Fruit fly (Drosophila melanogaster) whole organism, wandering third instar larva: ENCODE data around the gene RluA-2.

ENCODE experiments used
- Abd-B ChIP-seq: fragments of >200 bp; optimal IDR thresholded peaks from 2 replicates; lab custom pipeline; 2017; ENCODE audit warnings: missing biosample characterization, missing genetic modification characterization
- CG32264 ChIP-seq: fragments of 200-800 bp; sonication (Bioruptor generic); optimal IDR thresholded peaks from 2 replicates; lab custom pipeline; 2016; ENCODE audit warnings: missing biosample characterization, missing genetic modification characterization
- CG9705 ChIP-seq: fragments of 200-800 bp; sonication (Bioruptor generic); optimal IDR thresholded peaks from 2 replicates; lab custom pipeline; 2018; ENCODE audit warnings: missing biosample characterization, mild to moderate bottlenecking, missing genetic modification characterization
- CrebA ChIP-seq: fragments of 200-800 bp; sonication (Bioruptor generic); optimal IDR thresholded peaks from 2 replicates; lab custom pipeline; 2016; ENCODE audit warnings: missing biosample characterization, mild to moderate bottlenecking, missing genetic modification characterization, borderline replicate concordance
- Dfd ChIP-seq: fragments of >200 bp; optimal IDR thresholded peaks from 2 replicates; lab custom pipeline; 2017; ENCODE audit warnings: missing biosample characterization, missing genetic modification characterization
- Dif ChIP-seq: fragments of 200-275, 200-300 bp; sonication (Bioruptor generic); optimal IDR thresholded peaks from 2 replicates; lab custom pipeline; 2018; ENCODE audit warnings: missing biosample characterization, missing genetic modification characterization; ENCODE audit not compliant: partially characterized antibody
- GATAd ChIP-seq: sonication (Bioruptor generic); optimal IDR thresholded peaks from 2 replicates; lab custom pipeline; 2016; ENCODE audit warnings: missing biosample characterization, missing genetic modification characterization
- HLH106 ChIP-seq: fragments of 200-800 bp; optimal IDR thresholded peaks from 3 replicates; lab custom pipeline; 2019; ENCODE audit warnings: missing biosample characterization, mild to moderate bottlenecking, missing genetic modification characterization, moderate library complexity
- Hnf4 ChIP-seq: fragments of 200-800 bp; sonication (Bioruptor generic); optimal IDR thresholded peaks from 2 replicates; lab custom pipeline; 2016; ENCODE audit warnings: missing biosample characterization, mild to moderate bottlenecking, missing genetic modification characterization
- Hr78 ChIP-seq: fragments of >200 bp; optimal IDR thresholded peaks from 2 replicates; lab custom pipeline; 2017; ENCODE audit warnings: missing biosample characterization, missing genetic modification characterization
- Hr83 ChIP-seq: fragments of 200-300 bp; sonication (Bioruptor generic); optimal IDR thresholded peaks from 2 replicates; lab custom pipeline; 2016; ENCODE audit warnings: missing biosample characterization, mild to moderate bottlenecking, missing genetic modification characterization, moderate library complexity; ENCODE audit not compliant: poor library complexity, severe bottlenecking
- Jra ChIP-seq: sonication (Bioruptor generic); optimal IDR thresholded peaks from 2 replicates; lab custom pipeline; 2016; ENCODE audit warnings: missing biosample characterization, missing genetic modification characterization
- Mio ChIP-seq: sonication (Bioruptor generic); optimal IDR thresholded peaks from 2 replicates; lab custom pipeline; 2016; ENCODE audit warnings: missing biosample characterization, missing genetic modification characterization
- Myc ChIP-seq: fragments of >200 bp; optimal IDR thresholded peaks from 2 replicates; lab custom pipeline; 2017
- N ChIP-seq: fragments of >200 bp; optimal IDR thresholded peaks from 2 replicates; lab custom pipeline; 2018; ENCODE audit warnings: missing biosample characterization, missing external identifiers, missing genetic modification characterization
- OdsH ChIP-seq: fragments of 200-800 bp; sonication (Bioruptor generic); optimal IDR thresholded peaks from 2 replicates; lab custom pipeline; 2016; ENCODE audit warnings: missing biosample characterization, mild to moderate bottlenecking, missing genetic modification characterization
- Rel ChIP-seq, 2 experiments: fragments of 200-800 bp; sonication (Bioruptor generic) in 1 of 2; optimal IDR thresholded peaks; 2 replicates in 1 of 2; 3 replicates in 1 of 2; lab custom pipeline; 2016 to 2019; ENCODE audit warnings: mild to moderate bottlenecking in 2 of 2, missing biosample characterization in 2 of 2, missing genetic modification characterization in 2 of 2, moderate library complexity in 1 of 2
- Sp1 ChIP-seq: fragments of 200-800 bp; sonication (Bioruptor generic); optimal IDR thresholded peaks from 3 replicates; lab custom pipeline; 2019; ENCODE audit warnings: missing biosample characterization, mild to moderate bottlenecking, missing genetic modification characterization, moderate library complexity
- Vsx2 ChIP-seq: fragments of 200-300, 225-300 bp; sonication (Bioruptor generic); optimal IDR thresholded peaks from 2 replicates; lab custom pipeline; 2018; ENCODE audit warnings: missing biosample characterization, missing genetic modification characterization; ENCODE audit not compliant: partially characterized antibody
- br ChIP-seq: fragments of 200-800 bp; sonication (Bioruptor generic); optimal IDR thresholded peaks from 2 replicates; lab custom pipeline; 2016; ENCODE audit warnings: missing biosample characterization, missing genetic modification characterization
- brk ChIP-seq: fragments of 200-800 bp; sonication (Bioruptor generic); optimal IDR thresholded peaks from 2 replicates; lab custom pipeline; 2016; ENCODE audit warnings: missing biosample characterization, mild to moderate bottlenecking, missing genetic modification characterization
- dl ChIP-seq, 2 experiments: fragments of 175-275, 200-275 bp in 1 of 2; fragments of 200-275 bp in 1 of 2; sonication (Bioruptor generic); optimal IDR thresholded peaks; lab custom pipeline; 2018; ENCODE audit warnings: mild to moderate bottlenecking in 2 of 2, missing biosample characterization in 2 of 2, missing genetic modification characterization in 2 of 2, moderate library complexity in 2 of 2; ENCODE audit not compliant: partially characterized antibody in 2 of 2, insufficient read depth in 1 of 2
- dmrt93B ChIP-seq: fragments of 200-800 bp; sonication (Bioruptor generic); optimal IDR thresholded peaks from 2 replicates; lab custom pipeline; 2018; ENCODE audit warnings: missing biosample characterization, mild to moderate bottlenecking, missing genetic modification characterization
- dsf ChIP-seq: sonication (Bioruptor generic); optimal IDR thresholded peaks from 2 replicates; lab custom pipeline; 2016; ENCODE audit warnings: missing biosample characterization, missing genetic modification characterization, borderline replicate concordance
- ey ChIP-seq: fragments of 200-800 bp; sonication (Bioruptor generic); optimal IDR thresholded peaks from 2 replicates; lab custom pipeline; 2016; ENCODE audit warnings: missing biosample characterization, missing genetic modification characterization
- foxo ChIP-seq, 2 experiments: fragments of 200-800 bp; sonication (Bioruptor generic); optimal IDR thresholded peaks; 2 replicates in 1 of 2; 3 replicates in 1 of 2; lab custom pipeline; 2016 to 2017; ENCODE audit warnings: missing biosample characterization in 2 of 2, missing genetic modification characterization in 2 of 2
- fru ChIP-seq: fragments of 200-800 bp; sonication (Bioruptor generic); optimal IDR thresholded peaks from 3 replicates; lab custom pipeline; 2016; ENCODE audit warnings: missing biosample characterization, mild to moderate bottlenecking, missing genetic modification characterization
- h ChIP-seq: fragments of 200-800 bp; sonication (Bioruptor generic); optimal IDR thresholded peaks from 3 replicates; lab custom pipeline; 2016; ENCODE audit warnings: missing biosample characterization, mild to moderate bottlenecking, missing genetic modification characterization
- jim ChIP-seq: fragments of 175-275, 200-325 bp; sonication (Bioruptor generic); optimal IDR thresholded peaks from 2 replicates; lab custom pipeline; 2016; ENCODE audit warnings: missing biosample characterization, mild to moderate bottlenecking, missing genetic modification characterization
- lola ChIP-seq: fragments of >200 bp; optimal IDR thresholded peaks from 2 replicates; lab custom pipeline; 2017; ENCODE audit warnings: missing biosample characterization, missing genetic modification characterization
- pan ChIP-seq: fragments of >200 bp; optimal IDR thresholded peaks from 2 replicates; lab custom pipeline; 2017
- psq ChIP-seq: fragments of 200-800 bp; sonication (Bioruptor generic); optimal IDR thresholded peaks from 3 replicates; lab custom pipeline; 2017; ENCODE audit warnings: missing biosample characterization, mild to moderate bottlenecking, missing genetic modification characterization, moderate library complexity
- rgr ChIP-seq: fragments of 200-800 bp; sonication (Bioruptor generic); optimal IDR thresholded peaks from 3 replicates; lab custom pipeline; 2016; ENCODE audit warnings: missing biosample characterization, mild to moderate bottlenecking, missing genetic modification characterization
- sage ChIP-seq: fragments of 200-800 bp; sonication (Bioruptor generic); optimal IDR thresholded peaks from 2 replicates; lab custom pipeline; 2016; ENCODE audit warnings: missing biosample characterization, mild to moderate bottlenecking, missing genetic modification characterization
- sv ChIP-seq: fragments of 200-800 bp; sonication (Bioruptor generic); optimal IDR thresholded peaks from 3 replicates; lab custom pipeline; 2016; ENCODE audit warnings: missing biosample characterization, missing genetic modification characterization
- tai ChIP-seq: sonication (Bioruptor generic); optimal IDR thresholded peaks from 2 replicates; lab custom pipeline; 2016; ENCODE audit warnings: missing biosample characterization, missing genetic modification characterization
- usp ChIP-seq: fragments of >200 bp; optimal IDR thresholded peaks from 2 replicates; lab custom pipeline; 2017; ENCODE audit warnings: missing biosample characterization, missing genetic modification characterization
- woc ChIP-seq: sonication (Bioruptor generic); optimal IDR thresholded peaks from 2 replicates; lab custom pipeline; 2016; ENCODE audit warnings: missing biosample characterization, mild to moderate bottlenecking, missing genetic modification characterization

The RluA-2 gene

dm6 chr2L:10470211-10470610 lies 6.7 kb upstream of the RluA-2 start:
- TF ChIP-seq h (no peak), woc (no peak), HLH106 (tag; lab: Kevin White, UChicago) (no peak), lola (no peak), Vsx2 (GFP tag; lab: Kevin White, UChicago) (no peak), pan (no peak), dl (GFP tag; optimal IDR thresholded peaks at IDR 0.05; lab: Kevin White, UChicago; ENCODE audit: insufficient read depth in 1 of 2, partially characterized antibody in 2 of 2) (no peak), psq (GFP tag; lab: Kevin White, UChicago) (no peak), Mio (GFP tag; lab: Kevin White, UChicago) (no peak), usp (GFP tag; lab: Kevin White, UChicago) (no peak), brk (GFP tag; lab: Kevin White, UChicago) (no peak), rgr (GFP tag; lab: Kevin White, UChicago) (no peak), foxo (GFP tag; optimal IDR thresholded peaks at IDR 0.05; lab: Kevin White, UChicago) (no peak), tai (GFP tag; lab: Kevin White, UChicago) (no peak), Myc (lab: Kevin White, UChicago) (no peak), sage (GFP tag; lab: Kevin White, UChicago) (no peak), CrebA (GFP tag; lab: Kevin White, UChicago) (no peak), fru (GFP tag; lab: Kevin White, UChicago) (no peak)

DNA sequence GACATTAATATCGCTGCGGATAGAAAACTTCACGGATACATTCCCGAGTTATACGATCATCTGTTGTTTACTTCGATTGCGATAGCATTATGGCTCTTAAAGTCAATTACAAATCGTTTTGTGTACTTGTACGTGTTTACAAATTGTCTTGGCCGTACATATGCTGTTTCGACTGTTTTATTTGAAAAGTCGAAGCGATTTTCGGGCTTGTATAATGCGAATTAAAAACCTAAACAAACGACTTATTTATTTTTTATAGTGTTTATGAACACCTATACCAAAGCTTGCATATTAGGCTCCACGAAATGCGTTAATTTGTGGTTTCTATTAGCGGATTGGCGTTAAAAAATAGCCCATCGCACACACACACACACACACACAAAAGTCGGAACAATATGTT lies 4.6 kb upstream of the RluA-2 start:
- TF ChIP-seq sv (GFP tag; lab: Kevin White, UChicago) (no peak), usp (GFP tag; lab: Kevin White, UChicago) (no peak)

DNA sequence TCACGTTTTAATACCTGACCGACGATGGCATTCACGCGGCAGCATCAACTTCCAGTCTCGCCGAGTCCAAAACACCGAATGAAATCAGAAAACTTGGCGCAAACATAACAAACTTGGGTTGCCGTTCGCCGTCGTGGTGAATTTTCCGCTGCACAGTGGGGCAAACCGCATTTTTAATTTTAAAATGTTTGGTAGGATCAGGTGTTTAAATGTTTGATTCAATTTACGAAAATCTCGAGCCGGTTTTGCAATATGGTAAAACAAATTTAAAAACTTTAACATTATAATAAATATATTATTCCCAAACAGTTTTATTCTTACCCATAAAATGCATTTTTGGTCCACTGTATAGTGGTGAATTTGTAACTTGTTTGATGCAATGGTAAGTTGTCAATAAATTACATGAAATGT lies 2.6 kb upstream of the RluA-2 start, which contains the start of gene RluA-1:
TSS of gene RluA-1 (minus strand) at position 82 of the 411 bp plus-strand sequence.
- TF ChIP-seq CG9705 (GFP tag; lab: Kevin White, UChicago): peak; percentile 87
- peak; percentile 86 for TF ChIP-seq psq (GFP tag; lab: Kevin White, UChicago)
- TF ChIP-seq sage (GFP tag; lab: Kevin White, UChicago): peak; percentile 69
- TF ChIP-seq Hnf4: peak; percentile 74
- peak; percentile 90 for TF ChIP-seq OdsH (GFP tag; lab: Kevin White, UChicago)
- TF ChIP-seq Abd-B (GFP tag; lab: Kevin White, UChicago): no peak
- peak; percentile 26 for TF ChIP-seq Mio (GFP tag; lab: Kevin White, UChicago)
- peak; percentile 86 for TF ChIP-seq br (GFP tag; lab: Kevin White, UChicago)
- no peak for TF ChIP-seq Vsx2 (GFP tag; lab: Kevin White, UChicago)
- peak; percentile 74 for TF ChIP-seq ey (GFP tag; lab: Kevin White, UChicago)
- peak; percentile 49 for TF ChIP-seq Rel (GFP tag; optimal IDR thresholded peaks at IDR 0.05; lab: Kevin White, UChicago)
- TF ChIP-seq Rel (tag; optimal IDR thresholded peaks at IDR 0.05; lab: Kevin White, UChicago): peak; percentile 86
- TF ChIP-seq HLH106 (tag; lab: Kevin White, UChicago): peak; percentile 95
- TF ChIP-seq sv (GFP tag; lab: Kevin White, UChicago): peak; percentile 99
- peak; percentile 93 for TF ChIP-seq Sp1 (GFP tag; lab: Kevin White, UChicago)
- TF ChIP-seq brk (GFP tag; lab: Kevin White, UChicago): peak; percentile 84
- TF ChIP-seq Myc (lab: Kevin White, UChicago): no peak
- TF ChIP-seq CG32264 (GFP tag; lab: Kevin White, UChicago): peak; percentile 53
- no peak for TF ChIP-seq fru (GFP tag; lab: Kevin White, UChicago)
- TF ChIP-seq GATAd (GFP tag; lab: Kevin White, UChicago): no peak
- TF ChIP-seq Hr83 (GFP tag; lab: Kevin White, UChicago): peak; percentile 35
- peak; percentile 93 for TF ChIP-seq h
- TF ChIP-seq foxo (GFP tag; optimal IDR thresholded peaks at IDR 0.05; lab: Kevin White, UChicago): peak in 1 of 2 experiments; percentile 93
- TF ChIP-seq Dif (GFP tag; lab: Kevin White, UChicago): no peak
- TF ChIP-seq dmrt93B (GFP tag; lab: Kevin White, UChicago): peak; percentile 83
- no peak for TF ChIP-seq dl (GFP tag; optimal IDR thresholded peaks at IDR 0.05; lab: Kevin White, UChicago; ENCODE audit: insufficient read depth in 1 of 2, partially characterized antibody in 2 of 2)
- no peak for TF ChIP-seq N
- TF ChIP-seq dsf: peak; percentile 43
- TF ChIP-seq rgr (GFP tag; lab: Kevin White, UChicago): peak; percentile 94
- TF ChIP-seq CrebA (GFP tag; lab: Kevin White, UChicago): no peak
- no peak for TF ChIP-seq pan
- no peak for TF ChIP-seq Jra (GFP tag; lab: Kevin White, UChicago)
- TF ChIP-seq Dfd (GFP tag; lab: Kevin White, UChicago): no peak
- TF ChIP-seq jim (GFP tag; lab: Kevin White, UChicago): no peak
- no peak for TF ChIP-seq Hr78 (GFP tag; lab: Kevin White, UChicago)
- TF ChIP-seq usp (GFP tag; lab: Kevin White, UChicago): no peak
- TF ChIP-seq woc: peak; percentile 47
- peak; percentile 32 for TF ChIP-seq tai (GFP tag; lab: Kevin White, UChicago)
- no peak for TF ChIP-seq lola
